Fruit fly (Drosophila melanogaster) whole organism, adult: ENCODE data around the gene PH4alphaEFB.

Source experiments
- Clk ChIP-seq: fragments of 200-800 bp; sonication (Bioruptor generic); optimal IDR thresholded peaks from 2 replicates; lab custom pipeline; 2017; ENCODE audit warnings: missing biosample characterization, missing genetic modification characterization
- Mnt ChIP-seq: fragments of 200-800 bp; sonication (Bioruptor generic); optimal IDR thresholded peaks from 2 replicates; lab custom pipeline; 2016; ENCODE audit warnings: missing biosample characterization, mild to moderate bottlenecking, missing genetic modification characterization

- TF ChIP-seq Mnt (GFP tag; lab: Kevin White, UChicago) (no peak), Clk (no peak)
These were observed 66.3 kb downstream of the PH4alphaEFB start, which contains the start of gene tmod for dm6 chr3R:30531989-30532653.
